Worm (Caenorhabditis elegans): Measurements from ENCODE around the gene mfsd-11.

The mfsd-11 gene

ce11 chrX:12176394-12176793 lies 22.5 kb upstream of the mfsd-11 start:
- no peak for TF ChIP-seq ets-4 (tag; optimal IDR thresholded peaks at IDR 0.05)
- TF ChIP-seq pros-1 (tag; optimal IDR thresholded peaks at IDR 0.05) = no peak
- peak; percentile 52 for TF ChIP-seq ref-2 (tag; optimal IDR thresholded peaks at IDR 0.05)
- peak; percentile 4 for TF ChIP-seq ceh-18 (tag; optimal IDR thresholded peaks at IDR 0.05)
- TF ChIP-seq sdc-2 (tag; optimal IDR thresholded peaks at IDR 0.05) = peak; percentile 32
- TF ChIP-seq nfya-1 (tag; optimal IDR thresholded peaks at IDR 0.05) = peak; percentile 12

- peak; percentile 37 for TF ChIP-seq tbx-2 (tag; optimal IDR thresholded peaks at IDR 0.05)
- TF ChIP-seq unc-55 (GFP tag; optimal IDR thresholded peaks at IDR 0.05) = peak; percentile 35
- peak; percentile 1 for TF ChIP-seq ceh-22 (tag; optimal IDR thresholded peaks at IDR 0.05)
- TF ChIP-seq ceh-24 (tag; optimal IDR thresholded peaks at IDR 0.05) = no peak
- TF ChIP-seq ceh-2 (tag; optimal IDR thresholded peaks at IDR 0.05) = peak; percentile 9
- TF ChIP-seq elt-4 (tag; optimal IDR thresholded peaks at IDR 0.05) = peak; percentile 9
- TF ChIP-seq rnt-1 (tag; optimal IDR thresholded peaks at IDR 0.05) = peak; percentile 8
- no peak for TF ChIP-seq gmeb-2 (tag; optimal IDR thresholded peaks at IDR 0.05)
- TF ChIP-seq ceh-19 (GFP tag; optimal IDR thresholded peaks at IDR 0.05) = peak; percentile 18
- no peak for TF ChIP-seq che-1 (tag; optimal IDR thresholded peaks at IDR 0.05)
- peak; percentile 71 for TF ChIP-seq ceh-34 (tag; optimal IDR thresholded peaks at IDR 0.05)
- peak; percentile 1 for TF ChIP-seq nfya-1 (tag; optimal IDR thresholded peaks at IDR 0.05)
- peak; percentile 55 for TF ChIP-seq ceh-18 (tag; optimal IDR thresholded peaks at IDR 0.05)
- TF ChIP-seq K02D7.2 (tag; optimal IDR thresholded peaks at IDR 0.05) = no peak
These were observed 21.9 kb upstream of the mfsd-11 start for ce11 chrX:12175667-12176278.

- TF ChIP-seq fkh-6 (tag; optimal IDR thresholded peaks at IDR 0.05) (no peak), hlh-13 (GFP tag; optimal IDR thresholded peaks at IDR 0.05) (no peak), pat-9 (tag; optimal IDR thresholded peaks at IDR 0.05) (no peak), nfya-1 (tag; optimal IDR thresholded peaks at IDR 0.05) (peak; percentile 6), ceh-19 (GFP tag; optimal IDR thresholded peaks at IDR 0.05) (no peak), unc-55 (GFP tag; optimal IDR thresholded peaks at IDR 0.05) (peak; percentile 24), pqm-1 (tag; optimal IDR thresholded peaks at IDR 0.05) (no peak)
These were observed 20.9 kb upstream of the mfsd-11 start for ce11 chrX:12174686-12175404.

DNA sequence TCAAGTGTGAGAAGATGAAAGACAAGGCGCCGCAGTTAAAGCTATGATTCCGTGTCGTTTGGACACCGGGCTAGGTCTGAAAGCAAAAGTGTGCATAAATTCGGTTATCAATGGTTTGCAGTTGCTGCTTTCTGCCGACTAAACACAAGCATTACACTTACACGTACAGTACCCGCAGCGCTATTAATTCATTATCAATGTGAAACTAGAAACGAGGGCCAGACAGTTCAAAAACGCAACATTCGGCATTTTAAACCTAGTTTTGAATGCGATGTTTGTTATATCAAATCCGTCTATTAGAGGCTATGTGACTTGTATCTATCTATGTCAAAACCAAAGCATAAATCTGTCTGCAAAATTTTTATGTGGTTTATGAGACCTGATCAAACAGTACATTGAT lies 20.1 kb upstream of the mfsd-11 start:
- no peak for TF ChIP-seq Y22D7AL.16 (tag; optimal IDR thresholded peaks at IDR 0.05)
- TF ChIP-seq hlh-13 (GFP tag; optimal IDR thresholded peaks at IDR 0.05) = no peak
- no peak for TF ChIP-seq pat-9 (tag; optimal IDR thresholded peaks at IDR 0.05)
- TF ChIP-seq tbx-7 (tag; optimal IDR thresholded peaks at IDR 0.05) = no peak

ce11 chrX:12172482-12173134 lies 18.7 kb upstream of the mfsd-11 start:
- TF ChIP-seq ref-2 (tag; optimal IDR thresholded peaks at IDR 0.05) (no peak), nfya-1 (tag; optimal IDR thresholded peaks at IDR 0.05) (no peak), hlh-13 (GFP tag; optimal IDR thresholded peaks at IDR 0.05) (no peak), unc-42 (tag; optimal IDR thresholded peaks at IDR 0.05) (no peak), mec-3 (tag; optimal IDR thresholded peaks at IDR 0.05; ENCODE audit: borderline replicate concordance) (no peak), ceh-34 (tag; optimal IDR thresholded peaks at IDR 0.05) (no peak), ahr-1 (tag; optimal IDR thresholded peaks at IDR 0.05) (no peak), eyg-1 (tag; optimal IDR thresholded peaks at IDR 0.05) (no peak), hlh-8 (tag; optimal IDR thresholded peaks at IDR 0.05) (no peak), pqm-1 (tag; optimal IDR thresholded peaks at IDR 0.05) (no peak), K09A11.1 (tag; optimal IDR thresholded peaks at IDR 0.05; ENCODE audit: insufficient read depth) (no peak), K02D7.2 (tag; optimal IDR thresholded peaks at IDR 0.05) (no peak)

All from whole organism, late embryonic.